Worm (Caenorhabditis elegans) whole organism, midembryonic: ENCODE measurements around the gene let-70.

ENCODE experiments used
- T22C8.4 ChIP-seq: fragments of 200-800 bp; sonication (Bioruptor generic); IDR thresholded peaks from 2 replicates; pipeline ENCODE4 v1.3.6; 2022; ENCODE audit warnings: missing genetic modification characterization, missing compliant biosample characterization
- cog-1 ChIP-seq: sonication (generic microtip); optimal IDR thresholded peaks from 2 replicates; lab custom pipeline; 2016; ENCODE audit warnings: missing genetic modification characterization, missing compliant biosample characterization
- flt-1 ChIP-seq: fragments of 200-800 bp; sonication (Bioruptor generic); IDR thresholded peaks from 2 replicates; pipeline ENCODE4 v1.3.6; 2022; ENCODE audit warnings: missing genetic modification characterization, missing compliant biosample characterization
- med-1 ChIP-seq: sonication (generic microtip); optimal IDR thresholded peaks from 2 replicates; lab custom pipeline; 2017; ENCODE audit warnings: missing genetic modification characterization, mild to moderate bottlenecking, missing compliant biosample characterization, antibody characterized with exemption, missing genetic modification reagents; ENCODE audit not compliant: insufficient read depth
- ref-1 ChIP-seq: fragments of 200-800 bp; sonication (Bioruptor generic); conservative IDR thresholded peaks from 2 replicates; pipeline ENCODE4 v1.3.6; 2022; ENCODE audit warnings: missing genetic modification reagents, missing genetic modification characterization, missing compliant biosample characterization
- tab-1 ChIP-seq: fragments of 200-800 bp; sonication (Bioruptor generic); IDR thresholded peaks from 2 replicates; pipeline ENCODE4 v1.3.6; 2022; ENCODE audit warnings: missing genetic modification characterization, missing compliant biosample characterization
- ztf-23 ChIP-seq: fragments of 200-800 bp; sonication (Bioruptor generic); IDR thresholded peaks from 2 replicates; pipeline ENCODE4 v1.3.6; 2022; ENCODE audit warnings: missing genetic modification reagents, missing genetic modification characterization, missing compliant biosample characterization
- ztf-29 ChIP-seq: fragments of 200-800 bp; sonication (Bioruptor generic); IDR thresholded peaks from 2 replicates; pipeline ENCODE4 v1.3.6; 2022; ENCODE audit warnings: missing genetic modification reagents, missing genetic modification characterization, missing compliant biosample characterization

- TF ChIP-seq flt-1 (no peak), T22C8.4 (GFP tag; lab: Robert Waterston, UW) (no peak), ref-1 (GFP tag; lab: Robert Waterston, UW) (no peak), tab-1 (GFP tag; lab: Robert Waterston, UW) (no peak), ztf-23 (GFP tag; lab: Robert Waterston, UW) (no peak), ztf-29 (GFP tag; lab: Robert Waterston, UW) (no peak), cog-1 (no peak), med-1 (GFP tag; lab: Kevin White, UChicago) (no peak)
These were observed 30.6 kb upstream of the let-70 start, which contains the start of gene clc-9 for ce11 chrIV:11112641-11113040.
